Worm (Caenorhabditis elegans): ENCODE data around the gene vps-18.

The vps-18 gene

DNA sequence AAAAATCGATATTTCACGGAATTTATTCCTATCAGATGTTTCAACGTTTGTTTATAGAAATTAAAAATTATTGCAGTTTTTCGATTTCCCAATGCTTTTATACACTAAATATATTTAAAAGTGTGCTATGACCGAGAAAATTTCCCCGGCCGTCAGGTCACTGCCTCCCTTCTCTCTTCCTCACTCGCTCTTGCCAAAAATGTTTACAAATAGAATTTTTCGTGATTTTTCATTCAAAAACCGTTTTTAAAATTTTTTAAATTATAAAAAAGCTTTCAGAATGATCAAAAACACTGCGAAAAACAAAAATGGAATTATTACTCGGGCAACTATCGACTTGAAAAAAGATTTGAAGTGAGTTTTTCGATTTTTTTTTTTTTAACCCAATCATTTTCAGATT lies at the start of gene vps-18, which contains the start of gene T12C9.7:
vps-18 (plus strand) TSS at position 280 of the 400 bp plus-strand sequence.
T12C9.7 (minus strand) TSS at position 101 of the 400 bp plus-strand sequence.
- no peak for TF ChIP-seq nhr-25 (tag; optimal IDR thresholded peaks at IDR 0.05)

DNA sequence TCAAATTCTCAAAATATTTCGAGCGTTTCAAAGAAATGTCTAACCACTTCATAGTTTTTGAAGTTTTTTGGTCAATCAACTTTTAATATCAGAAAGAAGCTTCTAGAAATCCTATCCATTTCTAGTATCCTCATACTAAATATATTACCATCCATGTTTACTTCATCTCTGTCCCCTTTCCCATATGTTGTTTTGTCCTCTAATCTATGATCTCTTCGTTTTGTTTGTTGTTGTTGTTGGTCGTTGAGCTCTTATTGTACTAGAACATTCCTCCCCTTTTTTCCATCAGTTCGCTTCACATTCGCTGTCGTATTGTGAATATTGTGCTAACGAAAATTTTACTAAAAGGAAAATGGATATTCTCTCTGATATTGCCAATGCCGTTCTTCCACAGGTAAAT lies 43.6 kb upstream of the vps-18 start, which contains the start of gene sod-5:
sod-5 (plus strand) TSS at position 301 of the 400 bp plus-strand sequence.
- no peak for TF ChIP-seq alr-1 (tag; optimal IDR thresholded peaks at IDR 0.05)
- TF ChIP-seq mab-5 (tag; optimal IDR thresholded peaks at IDR 0.05), result no peak
- no peak for TF ChIP-seq lin-39 (tag; optimal IDR thresholded peaks at IDR 0.05)
- no peak for TF ChIP-seq nhr-12 (tag; optimal IDR thresholded peaks at IDR 0.05)
- no peak for TF ChIP-seq sem-4 (tag; optimal IDR thresholded peaks at IDR 0.05)
- no peak for TF ChIP-seq sma-9 (GFP tag; optimal IDR thresholded peaks at IDR 0.05)
- no peak for TF ChIP-seq sma-9 (tag; optimal IDR thresholded peaks at IDR 0.05)
- TF ChIP-seq ceh-16 (tag; optimal IDR thresholded peaks at IDR 0.05), result no peak
- TF ChIP-seq fos-1 (tag; optimal IDR thresholded peaks at IDR 0.05), result no peak
- no peak for TF ChIP-seq mdl-1 (tag; optimal IDR thresholded peaks at IDR 0.05)

DNA sequence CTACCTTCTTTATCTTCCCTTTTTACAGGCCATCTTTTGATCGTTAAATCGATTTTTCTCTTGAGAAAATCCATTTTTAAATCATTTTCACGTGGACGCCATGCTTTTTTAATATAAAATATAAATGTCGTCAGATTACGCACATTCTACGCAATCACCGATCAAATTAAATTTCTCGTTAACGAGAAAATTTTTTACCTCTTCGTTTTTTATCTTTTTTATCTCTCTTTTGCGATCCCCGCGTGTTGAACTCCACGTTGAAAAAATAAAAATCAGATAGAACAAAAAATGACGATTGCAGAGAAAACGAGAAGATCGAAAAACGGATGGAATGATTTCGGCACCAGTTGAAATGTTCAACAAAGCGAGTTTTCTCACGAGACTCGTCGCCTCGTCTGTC lies 41.0 kb upstream of the vps-18 start, which contains the start of gene bpnt-1:
bpnt-1 (plus strand) TSS at position 301 of the 400 bp plus-strand sequence.
- TF ChIP-seq egl-27 (tag; optimal IDR thresholded peaks at IDR 0.05) (no peak), C34F6.9 (tag; optimal IDR thresholded peaks at IDR 0.05) (peak; percentile 12), sma-9 (GFP tag; optimal IDR thresholded peaks at IDR 0.05) (peak; percentile 14), sma-9 (tag; optimal IDR thresholded peaks at IDR 0.05) (no peak), nhr-21 (tag; optimal IDR thresholded peaks at IDR 0.05) (peak; percentile 27)

DNA sequence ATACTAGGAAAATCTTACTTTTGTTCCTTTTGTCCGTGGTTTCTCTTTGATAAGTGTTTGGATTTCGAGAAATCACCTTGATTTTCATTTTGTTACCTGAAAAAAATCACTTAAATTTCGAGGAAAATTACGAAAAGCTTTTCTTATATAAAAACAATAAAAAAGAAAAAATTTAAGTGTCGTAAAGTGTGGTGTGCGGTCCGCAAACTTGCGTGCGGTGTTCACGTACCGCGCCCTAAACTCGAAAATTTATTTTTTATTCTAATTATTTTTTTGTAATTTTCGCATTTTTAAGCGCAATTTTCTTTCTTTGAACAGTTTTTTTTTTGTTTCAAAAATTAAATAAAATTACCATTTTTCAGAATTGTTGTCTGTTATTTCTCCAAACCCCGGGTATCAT lies 36.1 kb upstream of the vps-18 start, which contains the start of the genes dcaf-13 and toe-1:
dcaf-13 (minus strand) TSS at position 96 of the 400 bp plus-strand sequence.
toe-1 (plus strand) TSS at position 361 of the 400 bp plus-strand sequence.
- no peak for TF ChIP-seq F13H6.1 (tag; optimal IDR thresholded peaks at IDR 0.05)
- TF ChIP-seq nhr-129 (tag; optimal IDR thresholded peaks at IDR 0.05), result no peak
- TF ChIP-seq ztf-11 (tag; optimal IDR thresholded peaks at IDR 0.05), result no peak
- TF ChIP-seq gmeb-1 (tag; optimal IDR thresholded peaks at IDR 0.05), result peak; percentile 26
- no peak for TF ChIP-seq unc-62 (GFP tag; optimal IDR thresholded peaks at IDR 0.05)

DNA sequence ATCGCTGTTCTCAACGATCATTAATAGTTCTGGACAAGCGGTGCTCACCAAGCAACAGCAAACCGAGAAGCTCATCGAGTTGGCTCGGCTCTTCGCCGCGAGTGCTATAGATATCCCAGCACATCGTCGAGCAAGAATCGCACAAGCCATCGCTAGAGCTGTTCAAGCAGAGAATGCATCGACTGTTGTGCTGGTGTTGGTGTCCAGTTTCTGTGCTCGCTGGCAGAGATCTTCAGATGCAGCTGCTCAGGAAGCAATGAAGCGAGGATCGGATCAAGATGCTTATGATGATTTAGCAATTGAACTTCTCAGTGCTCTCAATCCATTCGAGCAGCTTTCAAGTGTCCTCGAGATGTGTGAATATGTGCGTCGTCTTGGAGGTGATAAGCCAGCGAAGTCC lies 32.8 kb upstream of the vps-18 start:
- no peak for TF ChIP-seq aly-2 (tag; optimal IDR thresholded peaks at IDR 0.05)
- no peak for TF ChIP-seq nhr-129 (tag; optimal IDR thresholded peaks at IDR 0.05)
- TF ChIP-seq crh-2 (tag; optimal IDR thresholded peaks at IDR 0.05), result no peak
- no peak for TF ChIP-seq mdl-1 (tag; optimal IDR thresholded peaks at IDR 0.05)
- TF ChIP-seq nhr-10 (tag; optimal IDR thresholded peaks at IDR 0.05), result no peak
- no peak for TF ChIP-seq unc-39 (tag; optimal IDR thresholded peaks at IDR 0.05)
- TF ChIP-seq mbf-1 (tag; optimal IDR thresholded peaks at IDR 0.05), result no peak
- no peak for TF ChIP-seq nhr-6 (tag; optimal IDR thresholded peaks at IDR 0.05)
- no peak for TF ChIP-seq egl-27 (tag; optimal IDR thresholded peaks at IDR 0.05)
- TF ChIP-seq skn-1 (tag; optimal IDR thresholded peaks at IDR 0.05), result no peak
- TF ChIP-seq lsy-2 (tag; optimal IDR thresholded peaks at IDR 0.05), result no peak
- no peak for TF ChIP-seq unc-62 (GFP tag; optimal IDR thresholded peaks at IDR 0.05)
- no peak for TF ChIP-seq ztf-1 (GFP tag; conservative IDR thresholded peaks at IDR 0.05)

DNA sequence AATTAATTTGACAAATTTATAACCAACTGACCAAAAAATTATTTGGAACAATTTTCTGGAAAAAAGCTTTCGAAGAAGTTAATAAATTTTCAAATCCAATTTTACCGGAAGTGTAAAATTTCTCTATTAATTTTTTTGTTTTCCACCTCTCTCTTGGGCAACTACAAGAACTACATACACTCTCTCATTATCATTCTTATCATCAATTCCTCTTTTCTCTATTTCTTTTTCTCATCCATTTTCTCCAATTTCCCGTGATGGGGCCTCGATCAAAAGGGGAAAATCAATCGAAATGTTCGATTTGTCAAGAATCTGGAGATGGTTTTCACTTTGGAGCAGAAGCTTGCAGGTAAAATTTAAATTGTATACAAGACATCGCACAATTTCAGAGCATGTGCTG lies 27.8 kb upstream of the vps-18 start, which contains the start of gene nhr-109:
nhr-109 (plus strand) TSS at position 222 of the 400 bp plus-strand sequence.
- TF ChIP-seq lin-13 (GFP tag; optimal IDR thresholded peaks at IDR 0.05) (no peak), sma-3 (GFP tag; optimal IDR thresholded peaks at IDR 0.05) (no peak), Y55F3AM.14 (GFP tag; optimal IDR thresholded peaks at IDR 0.05) (no peak), nhr-6 (tag; optimal IDR thresholded peaks at IDR 0.05) (no peak), fos-1 (tag; optimal IDR thresholded peaks at IDR 0.05) (peak; percentile 42), nhr-11 (tag; optimal IDR thresholded peaks at IDR 0.05) (no peak), aly-2 (tag; optimal IDR thresholded peaks at IDR 0.05) (no peak), crh-2 (tag; optimal IDR thresholded peaks at IDR 0.05) (no peak), nhr-12 (tag; optimal IDR thresholded peaks at IDR 0.05) (no peak), unc-55 (GFP tag; optimal IDR thresholded peaks at IDR 0.05) (no peak), nhr-77 (tag; optimal IDR thresholded peaks at IDR 0.05) (no peak), mdl-1 (tag; optimal IDR thresholded peaks at IDR 0.05) (no peak), ztf-1 (GFP tag; conservative IDR thresholded peaks at IDR 0.05) (no peak), lsy-2 (tag; optimal IDR thresholded peaks at IDR 0.05) (no peak), elt-1 (tag; optimal IDR thresholded peaks at IDR 0.05) (no peak), sma-9 (GFP tag; optimal IDR thresholded peaks at IDR 0.05) (no peak), sma-9 (tag; optimal IDR thresholded peaks at IDR 0.05) (no peak), ama-1 (optimal IDR thresholded peaks at IDR 0.05) (peak; percentile 3), egl-27 (tag; optimal IDR thresholded peaks at IDR 0.05) (no peak), snpc-4 (tag; optimal IDR thresholded peaks at IDR 0.05) (no peak), nhr-25 (tag; optimal IDR thresholded peaks at IDR 0.05) (no peak), dmd-4 (tag; optimal IDR thresholded peaks at IDR 0.05) (no peak), gmeb-1 (tag; optimal IDR thresholded peaks at IDR 0.05) (peak; percentile 12)

Measured in whole organism, L2 larva.